Worm (Caenorhabditis elegans) whole organism, young adult: ENCODE measurements around the gene R166.3.

Source experiments
- B0019.2 ChIP-seq: fragments of 200-800 bp; sonication (Bioruptor generic); conservative IDR thresholded peaks from 2 replicates; pipeline ENCODE4 v1.3.6; 2022; ENCODE audit warnings: missing genetic modification reagents, missing genetic modification characterization, missing compliant biosample characterization
- D2030.7 ChIP-seq: fragments of 200-800 bp; sonication (Bioruptor generic); IDR thresholded peaks from 2 replicates; pipeline ENCODE4 v1.3.6; 2022; ENCODE audit warnings: missing genetic modification reagents, missing genetic modification characterization, missing compliant biosample characterization
- F23B12.7 ChIP-seq: sonication (generic microtip); optimal IDR thresholded peaks from 2 replicates; lab custom pipeline; 2017; ENCODE audit warnings: missing genetic modification characterization, mild to moderate bottlenecking, missing compliant biosample characterization, antibody characterized with exemption, moderate library complexity; ENCODE audit not compliant: insufficient read depth
- F37B4.10 ChIP-seq: fragments of 200-800 bp; sonication (Bioruptor generic); IDR thresholded peaks from 2 replicates; pipeline ENCODE4 v1.3.6; 2022; ENCODE audit warnings: missing genetic modification characterization, missing compliant biosample characterization
- F52B5.7 ChIP-seq: sonication (generic microtip); optimal IDR thresholded peaks from 2 replicates; lab custom pipeline; 2016; ENCODE audit warnings: mild to moderate bottlenecking, missing genetic modification characterization, missing compliant biosample characterization
- F57C9.4 ChIP-seq: sonication (generic microtip); optimal IDR thresholded peaks from 2 replicates; lab custom pipeline; 2017; ENCODE audit warnings: mild to moderate bottlenecking, missing genetic modification characterization, missing compliant biosample characterization
- K12H6.12 ChIP-seq: fragments of 200-800 bp; sonication (Bioruptor generic); optimal IDR thresholded peaks from 2 replicates; lab custom pipeline; 2018; ENCODE audit warnings: mild to moderate bottlenecking, missing genetic modification characterization, missing compliant biosample characterization
- Y56A3A.18 ChIP-seq: fragments of 200-800 bp; sonication (Bioruptor generic); IDR thresholded peaks from 2 replicates; pipeline ENCODE4 v1.3.6; 2022; ENCODE audit warnings: missing genetic modification reagents, missing genetic modification characterization, missing compliant biosample characterization
- Y67H2A.10 ChIP-seq: fragments of 200-800 bp; sonication (Bioruptor generic); conservative IDR thresholded peaks from 2 replicates; pipeline ENCODE4 v1.3.6; 2022; ENCODE audit warnings: missing genetic modification reagents, missing genetic modification characterization, missing compliant biosample characterization
- Y79H2A.3 ChIP-seq: fragments of 200-800 bp; sonication (Bioruptor generic); conservative IDR thresholded peaks from 2 replicates; pipeline ENCODE4 v1.3.6; 2022; ENCODE audit warnings: missing genetic modification reagents, missing genetic modification characterization, missing compliant biosample characterization
- akir-1 ChIP-seq: fragments of 200-800 bp; sonication (Bioruptor generic); optimal IDR thresholded peaks from 2 replicates; lab custom pipeline; 2018; ENCODE audit warnings: mild to moderate bottlenecking, missing genetic modification characterization, moderate library complexity, missing compliant biosample characterization
- aptf-3 ChIP-seq: fragments of 200-800 bp; sonication (Bioruptor generic); IDR thresholded peaks from 2 replicates; pipeline ENCODE4 v1.3.6; 2022; ENCODE audit warnings: missing genetic modification characterization, missing compliant biosample characterization
- atf-7 ChIP-seq: sonication (generic microtip); optimal IDR thresholded peaks from 2 replicates; lab custom pipeline; 2017; ENCODE audit warnings: mild to moderate bottlenecking, missing genetic modification characterization, missing compliant biosample characterization
- attf-3 ChIP-seq: fragments of 200-800 bp; sonication (Bioruptor generic); conservative IDR thresholded peaks from 2 replicates; pipeline ENCODE4 v1.3.6; 2022; ENCODE audit warnings: missing genetic modification reagents, missing genetic modification characterization, missing compliant biosample characterization
- attf-5 ChIP-seq: fragments of 200-800 bp; sonication (Bioruptor generic); optimal IDR thresholded peaks from 2 replicates; lab custom pipeline; 2018; ENCODE audit warnings: mild to moderate bottlenecking, missing genetic modification characterization, missing compliant biosample characterization
- attf-6 ChIP-seq: fragments of 200-800 bp; sonication (Bioruptor generic); IDR thresholded peaks from 2 replicates; pipeline ENCODE4 v1.3.6; 2022; ENCODE audit warnings: missing genetic modification reagents, missing genetic modification characterization, missing compliant biosample characterization
- bed-1 ChIP-seq: fragments of 200-800 bp; sonication (Bioruptor generic); IDR thresholded peaks from 2 replicates; pipeline ENCODE4 v1.3.6; 2022; ENCODE audit warnings: missing genetic modification reagents, missing genetic modification characterization, missing compliant biosample characterization
- cebp-2 ChIP-seq: fragments of 200-800 bp; sonication (Bioruptor generic); IDR thresholded peaks from 2 replicates; pipeline ENCODE4 v1.3.6; 2022; ENCODE audit warnings: missing genetic modification characterization, missing compliant biosample characterization
- ceh-100 ChIP-seq: fragments of 200-800 bp; sonication (Bioruptor generic); IDR thresholded peaks from 2 replicates; pipeline ENCODE4 v1.3.6; 2022; ENCODE audit warnings: missing genetic modification reagents, missing genetic modification characterization, missing compliant biosample characterization
- ceh-27 ChIP-seq: fragments of 200-800 bp; sonication (Bioruptor generic); optimal IDR thresholded peaks from 2 replicates; lab custom pipeline; 2018; ENCODE audit warnings: mild to moderate bottlenecking, missing genetic modification characterization, moderate library complexity, missing compliant biosample characterization
- ceh-40 ChIP-seq: fragments of 200-800 bp; sonication (Bioruptor generic); IDR thresholded peaks from 2 replicates; pipeline ENCODE4 v1.3.6; 2022; ENCODE audit warnings: missing genetic modification characterization, missing compliant biosample characterization
- ceh-79 ChIP-seq: sonication (generic microtip); optimal IDR thresholded peaks from 2 replicates; lab custom pipeline; 2017; ENCODE audit warnings: mild to moderate bottlenecking, missing genetic modification characterization, missing compliant biosample characterization
- ceh-91 ChIP-seq: fragments of 200-800 bp; sonication (Bioruptor generic); IDR thresholded peaks from 2 replicates; pipeline ENCODE4 v1.3.6; 2022; ENCODE audit warnings: missing genetic modification reagents, missing genetic modification characterization, missing compliant biosample characterization
- die-1 ChIP-seq: sonication (generic microtip); optimal IDR thresholded peaks from 2 replicates; lab custom pipeline; 2016; ENCODE audit warnings: missing genotype, mild to moderate bottlenecking, missing genetic modification characterization, missing compliant biosample characterization
- dpl-1 ChIP-seq: fragments of 150-350 bp; optimal IDR thresholded peaks from 2 replicates; lab custom pipeline; 2014; ENCODE audit warnings: missing biosample characterization, missing genetic modification reagents, missing genetic modification characterization
- egl-18 ChIP-seq: fragments of 200-800 bp; sonication (Bioruptor generic); IDR thresholded peaks from 2 replicates; pipeline ENCODE4 v1.3.6; 2022; ENCODE audit warnings: missing genetic modification reagents, missing genetic modification characterization, missing compliant biosample characterization
- ekl-4 ChIP-seq: fragments of 200-800 bp; sonication (Bioruptor generic); IDR thresholded peaks from 2 replicates; pipeline ENCODE4 v1.3.6; 2022; ENCODE audit warnings: missing genetic modification reagents, missing genetic modification characterization, missing compliant biosample characterization
- ets-4 ChIP-seq: fragments of 200-800 bp; sonication (Bioruptor generic); optimal IDR thresholded peaks from 2 replicates; lab custom pipeline; 2018; ENCODE audit warnings: mild to moderate bottlenecking, missing genetic modification characterization, missing compliant biosample characterization
- gei-17 ChIP-seq: fragments of 200-800 bp; sonication (Bioruptor generic); optimal IDR thresholded peaks from 2 replicates; lab custom pipeline; 2018; ENCODE audit warnings: mild to moderate bottlenecking, missing genetic modification characterization, missing compliant biosample characterization
- him-1 ChIP-seq: sonication (generic microtip); optimal IDR thresholded peaks from 2 replicates; lab custom pipeline; 2016; ENCODE audit warnings: missing genotype, missing genetic modification reagents, missing genetic modification characterization, missing compliant biosample characterization
- hlh-12 ChIP-seq: sonication (generic microtip); optimal IDR thresholded peaks from 2 replicates; lab custom pipeline; 2016; ENCODE audit warnings: missing genetic modification characterization, missing compliant biosample characterization
- hmg-20 ChIP-seq: fragments of 200-800 bp; sonication (Bioruptor generic); IDR thresholded peaks from 2 replicates; pipeline ENCODE4 v1.3.6; 2022; ENCODE audit warnings: missing genetic modification reagents, missing genetic modification characterization, missing compliant biosample characterization
- lin-35 ChIP-seq, 3 experiments: fragments of 150-350 bp in 2 of 3; sonication (generic microtip) in 1 of 3; optimal IDR thresholded peaks; 2 replicates each; lab custom pipeline; 2014 to 2018; ENCODE audit warnings: missing biosample characterization in 3 of 3, missing genetic modification characterization in 3 of 3, missing genetic modification reagents in 3 of 3
- lir-1 ChIP-seq: fragments of 200-800 bp; sonication (Bioruptor generic); conservative IDR thresholded peaks from 2 replicates; pipeline ENCODE4 v1.3.6; 2022; ENCODE audit warnings: missing genetic modification reagents, missing genetic modification characterization, missing compliant biosample characterization
- lsl-1 ChIP-seq: fragments of 200-800 bp; sonication (Bioruptor generic); optimal IDR thresholded peaks from 2 replicates; lab custom pipeline; 2018; ENCODE audit warnings: mild to moderate bottlenecking, missing genetic modification characterization, moderate library complexity, missing compliant biosample characterization
- madf-10 ChIP-seq: sonication (generic microtip); optimal IDR thresholded peaks from 2 replicates; lab custom pipeline; 2016; ENCODE audit warnings: mild to moderate bottlenecking, missing genetic modification characterization, missing compliant biosample characterization
- nfyb-1 ChIP-seq: fragments of 200-800 bp; sonication (Bioruptor generic); IDR thresholded peaks from 2 replicates; pipeline ENCODE4 v1.3.6; 2022; ENCODE audit warnings: missing genetic modification reagents, missing genetic modification characterization, missing compliant biosample characterization
- rpc-1 ChIP-seq, 2 experiments: fragments of 150-350 bp in 1 of 2; sonication (generic microtip) in 1 of 2; optimal IDR thresholded peaks; 2 replicates each; lab custom pipeline; 2014 to 2018; ENCODE audit warnings: missing biosample characterization in 1 of 2, missing genetic modification characterization in 1 of 2, missing genetic modification reagents in 1 of 2, missing genotype in 1 of 2
- snpc-1.3 ChIP-seq: sonication (generic microtip); optimal IDR thresholded peaks from 2 replicates; lab custom pipeline; 2017; ENCODE audit warnings: missing genetic modification characterization, mild to moderate bottlenecking, missing compliant biosample characterization, antibody characterized with exemption, moderate library complexity, missing genotype, missing genetic modification reagents; ENCODE audit not compliant: insufficient read depth
- snpc-3.4 ChIP-seq: sonication (generic microtip); optimal IDR thresholded peaks from 2 replicates; lab custom pipeline; 2017; ENCODE audit warnings: missing genetic modification characterization, mild to moderate bottlenecking, missing compliant biosample characterization, antibody characterized with exemption, moderate library complexity, missing genotype, missing genetic modification reagents
- tbp1 ChIP-seq: fragments of 200-800 bp; sonication (Bioruptor generic); optimal IDR thresholded peaks from 2 replicates; lab custom pipeline; 2018; ENCODE audit warnings: mild to moderate bottlenecking, missing genetic modification characterization, missing compliant biosample characterization
- tbx-9 ChIP-seq: sonication (generic microtip); optimal IDR thresholded peaks from 2 replicates; lab custom pipeline; 2016; ENCODE audit warnings: borderline replicate concordance, missing genetic modification characterization, inconsistent platforms, missing compliant biosample characterization
- unc-130 ChIP-seq: sonication (generic microtip); optimal IDR thresholded peaks from 2 replicates; lab custom pipeline; 2016; ENCODE audit warnings: missing genetic modification reagents, missing genetic modification characterization, missing compliant biosample characterization
- zim-3 ChIP-seq: sonication (generic microtip); optimal IDR thresholded peaks from 2 replicates; lab custom pipeline; 2017; ENCODE audit warnings: mild to moderate bottlenecking, missing genetic modification characterization, moderate library complexity, missing compliant biosample characterization
- ztf-22 ChIP-seq: fragments of 200-800 bp; sonication (Bioruptor generic); optimal IDR thresholded peaks from 2 replicates; lab custom pipeline; 2018; ENCODE audit warnings: mild to moderate bottlenecking, missing genetic modification characterization, moderate library complexity, missing compliant biosample characterization
- ztf-25 ChIP-seq: fragments of 200-800 bp; sonication (Bioruptor generic); IDR thresholded peaks from 2 replicates; pipeline ENCODE4 v1.3.6; 2022; ENCODE audit warnings: missing genetic modification reagents, missing genetic modification characterization, missing compliant biosample characterization
- ztf-26 ChIP-seq: sonication (generic microtip); optimal IDR thresholded peaks from 2 replicates; lab custom pipeline; 2017; ENCODE audit warnings: missing genetic modification characterization, missing compliant biosample characterization
- ztf-6 ChIP-seq: fragments of 200-800 bp; sonication (Bioruptor generic); IDR thresholded peaks from 2 replicates; pipeline ENCODE4 v1.3.6; 2022; ENCODE audit warnings: missing genetic modification reagents, missing genetic modification characterization, missing compliant biosample characterization

The R166.3 gene

DNA sequence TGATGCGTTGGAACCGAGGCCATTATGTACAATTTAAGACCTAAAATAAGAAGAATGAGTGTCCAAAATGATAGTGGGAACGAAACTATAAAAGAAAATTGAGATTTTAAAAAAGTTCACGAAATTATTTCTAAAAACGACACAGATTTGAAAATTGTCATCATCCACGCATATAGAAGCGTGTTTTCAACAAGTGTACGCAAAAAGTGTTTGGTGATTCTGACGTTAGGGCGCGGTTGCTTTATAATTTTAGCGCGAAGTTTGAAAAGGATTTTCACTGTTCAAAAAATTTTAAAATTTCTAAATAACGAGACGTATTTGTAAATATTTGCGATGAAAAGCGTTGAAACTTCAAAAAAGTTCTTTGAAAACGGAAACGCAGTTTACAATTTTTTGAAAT, 24.2 kb upstream of the R166.3 start, which contains the start of gene cdc-48.1 (continued):
- peak; percentile 98 for TF ChIP-seq unc-130 (GFP tag; lab: Kevin White, UChicago)
- TF ChIP-seq gei-17: peak; percentile 91
- TF ChIP-seq madf-10 (tag; lab: Kevin White, UChicago): peak; percentile 97
- TF ChIP-seq ets-4 (GFP tag; lab: Kevin White, UChicago): peak; percentile 97
- peak; percentile 99 for TF ChIP-seq snpc-3.4 (tag; lab: Kevin White, UChicago)
- peak; percentile 100 for TF ChIP-seq K12H6.12
- peak; percentile 97 for TF ChIP-seq him-1 (tag; lab: Kevin White, UChicago)
- no peak for TF ChIP-seq tbx-9
- peak; percentile 94 for TF ChIP-seq attf-3 (GFP tag; lab: Robert Waterston, UW)
- peak; percentile 89 for TF ChIP-seq die-1 (tag; lab: Kevin White, UChicago)
- TF ChIP-seq zim-3: peak; percentile 96
- peak; percentile 99 for TF ChIP-seq lir-1 (GFP tag; lab: Robert Waterston, UW)
- peak; percentile 100 for TF ChIP-seq ceh-27
- peak; percentile 93 for TF ChIP-seq F57C9.4 (tag; lab: Kevin White, UChicago)
- TF ChIP-seq Y79H2A.3 (GFP tag; lab: Robert Waterston, UW): peak; percentile 96
- peak; percentile 94 for TF ChIP-seq ceh-40 (GFP tag; lab: Robert Waterston, UW)
- TF ChIP-seq ztf-26 (tag; lab: Kevin White, UChicago): peak; percentile 99
- TF ChIP-seq dpl-1 (GFP tag; lab: Kevin White, UChicago): peak; percentile 100
- peak; percentile 98 for TF ChIP-seq F52B5.7 (tag; lab: Kevin White, UChicago)
- peak; percentile 99 for TF ChIP-seq egl-18 (GFP tag; lab: Robert Waterston, UW)
- peak; percentile 99 for TF ChIP-seq D2030.7 (GFP tag; lab: Robert Waterston, UW)
- TF ChIP-seq attf-5 (GFP tag; lab: Kevin White, UChicago): peak; percentile 100
- TF ChIP-seq Y67H2A.10: peak; percentile 98
- TF ChIP-seq akir-1: peak; percentile 75
- TF ChIP-seq ztf-22: peak; percentile 97
- TF ChIP-seq ceh-91: peak; percentile 99
- peak; percentile 94 for TF ChIP-seq ceh-100 (GFP tag; lab: Robert Waterston, UW)
- TF ChIP-seq tbp1 (GFP tag; lab: Kevin White, UChicago): peak; percentile 83
- TF ChIP-seq aptf-3 (GFP tag; lab: Robert Waterston, UW): 0 out of 2 replicates have a peak, but pooled peaks have one; percentile 69
- peak; percentile 98 for TF ChIP-seq B0019.2 (GFP tag; lab: Robert Waterston, UW)

DNA sequence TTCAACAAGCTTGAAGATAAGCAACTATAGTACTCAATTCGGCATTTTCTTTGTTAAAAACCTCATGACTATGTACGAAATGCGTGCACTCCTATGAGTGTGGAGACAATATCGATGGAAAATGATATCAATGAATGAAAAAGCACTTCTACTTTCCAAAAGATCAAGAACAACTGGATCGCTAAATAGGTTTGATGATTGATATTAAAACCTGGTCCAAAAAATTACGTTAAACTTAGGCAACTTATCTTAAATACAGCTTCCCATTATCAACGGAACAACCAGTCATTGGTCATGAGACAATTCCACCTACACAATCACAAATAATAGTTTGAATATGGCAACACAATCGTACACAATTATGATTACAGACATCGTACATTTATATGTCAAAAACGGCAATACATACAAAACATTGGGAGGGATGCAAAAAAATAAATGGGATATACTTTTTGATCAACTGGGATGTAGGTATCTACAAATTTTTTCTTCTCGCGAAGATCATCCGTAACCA, 20.6 kb upstream of the R166.3 start:
- TF ChIP-seq gei-17 (no peak), ztf-6 (no peak), atf-7 (tag; lab: Kevin White, UChicago) (no peak), cebp-2 (no peak), ztf-25 (no peak), bed-1 (GFP tag; lab: Robert Waterston, UW) (no peak), lin-35 (GFP tag; optimal IDR thresholded peaks at IDR 0.05; lab: Kevin White, UChicago) (peak in 1 of 3 experiments; percentile 41), Y56A3A.18 (GFP tag; lab: Robert Waterston, UW) (no peak), hmg-20 (GFP tag; lab: Robert Waterston, UW) (no peak), rpc-1 (optimal IDR thresholded peaks at IDR 0.05; lab: Kevin White, UChicago) (no peak), rpc-1 (tag; optimal IDR thresholded peaks at IDR 0.05; lab: Kevin White, UChicago) (no peak), F37B4.10 (no peak), tbx-9 (no peak), snpc-1.3 (tag; lab: Kevin White, UChicago) (peak; percentile 11), ceh-79 (no peak), ekl-4 (GFP tag; lab: Robert Waterston, UW) (0 out of 2 replicates have a peak, but pooled peaks have one; percentile 60), nfyb-1 (GFP tag; lab: Robert Waterston, UW) (peak; percentile 23; the same call in 1 of the 2 replicates), unc-130 (GFP tag; lab: Kevin White, UChicago) (no peak), ets-4 (GFP tag; lab: Kevin White, UChicago) (no peak), hlh-12 (no peak), lsl-1 (peak; percentile 36), F23B12.7 (no peak), attf-6 (0 out of 2 replicates have a peak, but pooled peaks have one; percentile 10)
